Worm (Caenorhabditis elegans) whole organism, L4 larva: ENCODE results near the gene uvs-1.

Experiments used
- R02D3.7 ChIP-seq: fragments of 150-350 bp; sonication (generic microtip); optimal IDR thresholded peaks from 3 replicates; lab custom pipeline; 2014; ENCODE audit warnings: missing biosample characterization, missing genetic modification characterization
- Y105C5A.15 ChIP-seq: fragments of 200-800 bp; sonication (Bioruptor generic); IDR thresholded peaks from 2 replicates; pipeline ENCODE4 v1.3.6; 2022; ENCODE audit warnings: missing genetic modification characterization, missing compliant biosample characterization
- Y48G9A.11 ChIP-seq: fragments of 200-800 bp; sonication (Bioruptor generic); IDR thresholded peaks from 2 replicates; pipeline ENCODE4 v1.3.6; 2022; ENCODE audit warnings: missing genetic modification reagents, missing genetic modification characterization, missing compliant biosample characterization
- Y75B8A.6 ChIP-seq: fragments of 200-800 bp; sonication (Bioruptor generic); IDR thresholded peaks from 2 replicates; pipeline ENCODE4 v1.3.6; 2022; ENCODE audit warnings: missing genetic modification reagents, missing genetic modification characterization, missing compliant biosample characterization
- ZK337.2 ChIP-seq: fragments of 200-800 bp; sonication (Bioruptor generic); IDR thresholded peaks from 2 replicates; pipeline ENCODE4 v1.3.6; 2022; ENCODE audit warnings: missing genetic modification reagents, missing genetic modification characterization, missing compliant biosample characterization
- aha-1 ChIP-seq: fragments of 150-350 bp; peaks from one replicate; lab custom pipeline; 2014; ENCODE audit warnings: missing biosample characterization, missing genetic modification characterization
- ama-1 ChIP-seq: fragments of 150-350 bp; optimal IDR thresholded peaks from 2 replicates; lab custom pipeline; 2014; ENCODE audit warnings: inconsistent platforms, mixed read lengths
- arid-1 ChIP-seq: fragments of 200-800 bp; sonication (Bioruptor generic); conservative IDR thresholded peaks from 2 replicates; pipeline ENCODE4 v1.3.6; 2022; ENCODE audit warnings: missing genetic modification reagents, missing genetic modification characterization, missing compliant biosample characterization
- ceh-20 ChIP-seq: fragments of 200-800 bp; sonication (Bioruptor generic); IDR thresholded peaks from 2 replicates; pipeline ENCODE4 v1.3.6; 2022; ENCODE audit warnings: missing genetic modification reagents, missing genetic modification characterization, missing compliant biosample characterization
- ceh-82 ChIP-seq: sonication (generic microtip); optimal IDR thresholded peaks from 2 replicates; lab custom pipeline; 2017; ENCODE audit warnings: missing biosample characterization, missing genetic modification characterization
- ces-1 ChIP-seq: fragments of 150-350 bp; sonication (generic microtip); optimal IDR thresholded peaks from 4 replicates; lab custom pipeline; 2014; ENCODE audit warnings: missing biosample characterization, missing genetic modification reagents, missing genetic modification characterization
- daf-16 ChIP-seq, 3 experiments: sonication (generic microtip); optimal IDR thresholded peaks; 2 replicates each; lab custom pipeline; 2016 to 2017; ENCODE audit warnings: missing genetic modification characterization in 3 of 3, missing genetic modification reagents in 3 of 3, mild to moderate bottlenecking in 2 of 3, missing compliant biosample characterization in 2 of 3, missing biosample characterization in 1 of 3, moderate library complexity in 1 of 3
- dmd-6 ChIP-seq: fragments of 200-800 bp; sonication (Bioruptor generic); IDR thresholded peaks from 2 replicates; pipeline ENCODE4 v1.3.6; 2022; ENCODE audit warnings: missing genetic modification reagents, missing genetic modification characterization, missing compliant biosample characterization
- dmd-8 ChIP-seq: fragments of 200-800 bp; sonication (Bioruptor generic); IDR thresholded peaks from 2 replicates; pipeline ENCODE4 v1.3.6; 2022; ENCODE audit warnings: missing genetic modification characterization, missing compliant biosample characterization
- dmd-9 ChIP-seq: fragments of 200-800 bp; sonication (Bioruptor generic); IDR thresholded peaks from 2 replicates; pipeline ENCODE4 v1.3.6; 2022; ENCODE audit warnings: missing genetic modification reagents, missing genetic modification characterization, missing compliant biosample characterization
- egl-27 ChIP-seq: sonication (generic microtip); optimal IDR thresholded peaks from 3 replicates; lab custom pipeline; 2017; ENCODE audit warnings: missing biosample characterization, missing genetic modification reagents, missing genetic modification characterization
- egl-43 ChIP-seq: fragments of 200-800 bp; sonication (Bioruptor generic); IDR thresholded peaks from 2 replicates; pipeline ENCODE4 v1.3.6; 2022; ENCODE audit warnings: missing genetic modification reagents, missing genetic modification characterization, missing compliant biosample characterization
- hif-1 ChIP-seq, 2 experiments: sonication (generic microtip); optimal IDR thresholded peaks; 2 replicates each; lab custom pipeline; 2016 to 2017; ENCODE audit warnings: missing compliant biosample characterization in 2 of 2, missing genetic modification characterization in 2 of 2, missing genetic modification reagents in 2 of 2, missing genotype in 2 of 2, mild to moderate bottlenecking in 1 of 2
- hlh-11 ChIP-seq: fragments of 200-800 bp; sonication (Bioruptor generic); optimal IDR thresholded peaks from 2 replicates; lab custom pipeline; 2018; ENCODE audit warnings: mild to moderate bottlenecking, missing genetic modification characterization, missing compliant biosample characterization
- hlh-30 ChIP-seq: sonication (generic microtip); optimal IDR thresholded peaks from 2 replicates; lab custom pipeline; 2017; ENCODE audit warnings: antibody characterized with exemption, mild to moderate bottlenecking, missing genetic modification characterization, missing compliant biosample characterization; ENCODE audit not compliant: insufficient read depth
- hmg-1.1 ChIP-seq: fragments of 200-800 bp; sonication (Bioruptor generic); IDR thresholded peaks from 2 replicates; pipeline ENCODE4 v1.3.6; 2022; ENCODE audit warnings: missing genetic modification reagents, missing genetic modification characterization, missing compliant biosample characterization
- lin-13 ChIP-seq: fragments of 150-350 bp; optimal IDR thresholded peaks from 2 replicates; lab custom pipeline; 2014; ENCODE audit warnings: missing biosample characterization, missing genetic modification reagents, missing genetic modification characterization
- lin-38 ChIP-seq: fragments of 200-800 bp; sonication (Bioruptor generic); IDR thresholded peaks from 2 replicates; pipeline ENCODE4 v1.3.6; 2022; ENCODE audit warnings: missing genetic modification reagents, missing genetic modification characterization, missing compliant biosample characterization
- lsy-2 ChIP-seq, 2 experiments: fragments of 150-350 bp in 1 of 2; sonication (generic microtip) in 1 of 2; optimal IDR thresholded peaks; 2 replicates each; lab custom pipeline; 2014 to 2017; ENCODE audit warnings: missing biosample characterization in 2 of 2, missing genetic modification characterization in 2 of 2
- mdl-1 ChIP-seq, 2 experiments: fragments of 150-350 bp in 1 of 2; sonication (generic microtip) in 1 of 2; optimal IDR thresholded peaks; 2 replicates each; lab custom pipeline; 2014 to 2017; ENCODE audit warnings: missing biosample characterization in 2 of 2, missing genetic modification characterization in 2 of 2
- mdt-29 ChIP-seq: fragments of 200-800 bp; sonication (Bioruptor generic); IDR thresholded peaks from 2 replicates; pipeline ENCODE4 v1.3.6; 2022; ENCODE audit warnings: missing genetic modification reagents, missing genetic modification characterization, missing compliant biosample characterization
- mes-2 ChIP-seq: sonication (generic microtip); optimal IDR thresholded peaks from 2 replicates; lab custom pipeline; 2016; ENCODE audit warnings: missing genotype, mild to moderate bottlenecking, missing genetic modification characterization, missing compliant biosample characterization; ENCODE audit not compliant: poor library complexity, severe bottlenecking
- mxl-2 ChIP-seq: fragments of 200-800 bp; sonication (Bioruptor generic); conservative IDR thresholded peaks from 2 replicates; pipeline ENCODE4 v1.3.6; 2022; ENCODE audit warnings: missing genetic modification reagents, missing genetic modification characterization, missing compliant biosample characterization
- mxl-3 ChIP-seq: fragments of 200-800 bp; sonication (Bioruptor generic); optimal IDR thresholded peaks from 2 replicates; lab custom pipeline; 2018; ENCODE audit warnings: mild to moderate bottlenecking, missing genetic modification characterization, missing compliant biosample characterization
- nhr-10 ChIP-seq: fragments of 150-350 bp; optimal IDR thresholded peaks from 2 replicates; lab custom pipeline; 2014; ENCODE audit warnings: missing biosample characterization, missing genetic modification characterization
- nhr-102 ChIP-seq: sonication (generic microtip); optimal IDR thresholded peaks from 2 replicates; lab custom pipeline; 2016; ENCODE audit warnings: mild to moderate bottlenecking, missing genetic modification characterization, moderate library complexity, missing compliant biosample characterization
- nhr-111 ChIP-seq: fragments of 200-800 bp; sonication (Bioruptor generic); optimal IDR thresholded peaks from 2 replicates; lab custom pipeline; 2018; ENCODE audit warnings: mild to moderate bottlenecking, missing genetic modification characterization, missing compliant biosample characterization
- nhr-237 ChIP-seq: sonication (generic microtip); optimal IDR thresholded peaks from 2 replicates; lab custom pipeline; 2017; ENCODE audit warnings: missing biosample characterization, missing genetic modification characterization
- nhr-28 ChIP-seq: fragments of 150-350 bp; optimal IDR thresholded peaks from 2 replicates; lab custom pipeline; 2014; ENCODE audit warnings: missing biosample characterization, missing genetic modification characterization
- nhr-6 ChIP-seq: fragments of 150-350 bp; optimal IDR thresholded peaks from 2 replicates; lab custom pipeline; 2014; ENCODE audit warnings: missing biosample characterization, missing genetic modification characterization
- nhr-77 ChIP-seq: fragments of 150-350 bp; optimal IDR thresholded peaks from 2 replicates; lab custom pipeline; 2014; ENCODE audit warnings: missing biosample characterization, missing genetic modification characterization
- pha-4 ChIP-seq, 2 experiments: fragments of 150-350 bp in 1 of 2; fragments of 200-800 bp in 1 of 2; sonication (Bioruptor generic) in 1 of 2; IDR thresholded peaks in 1 of 2; optimal IDR thresholded peaks in 1 of 2; 2 replicates each; pipeline versions ENCODE4 v1.3.6 to Lab custom; 2014 to 2022; ENCODE audit warnings: missing genetic modification characterization in 2 of 2, missing genetic modification reagents in 2 of 2, missing biosample characterization in 1 of 2, missing compliant biosample characterization in 1 of 2
- rbr-2 ChIP-seq: sonication (generic microtip); optimal IDR thresholded peaks from 2 replicates; lab custom pipeline; 2016; ENCODE audit warnings: missing genotype, missing genetic modification characterization, missing compliant biosample characterization
- saeg-2 ChIP-seq: fragments of 200-800 bp; sonication (Bioruptor generic); IDR thresholded peaks from 2 replicates; pipeline ENCODE4 v1.3.6; 2022; ENCODE audit warnings: missing genetic modification reagents, missing genetic modification characterization, missing compliant biosample characterization
- set-16 ChIP-seq: fragments of 200-800 bp; sonication (Bioruptor generic); IDR thresholded peaks from 2 replicates; pipeline ENCODE4 v1.3.6; 2022; ENCODE audit warnings: missing genetic modification reagents, missing genetic modification characterization, missing compliant biosample characterization
- snpc-1.2 ChIP-seq: fragments of 200-800 bp; sonication (Bioruptor generic); IDR thresholded peaks from 2 replicates; pipeline ENCODE4 v1.3.6; 2022; ENCODE audit warnings: missing genetic modification reagents, missing genetic modification characterization, missing compliant biosample characterization
- spr-1 ChIP-seq: sonication (generic microtip); optimal IDR thresholded peaks from 2 replicates; lab custom pipeline; 2016; ENCODE audit warnings: mild to moderate bottlenecking, missing genetic modification characterization, missing compliant biosample characterization
- tag-97 ChIP-seq: fragments of 200-800 bp; sonication (Bioruptor generic); IDR thresholded peaks from 2 replicates; pipeline ENCODE4 v1.3.6; 2022; ENCODE audit warnings: missing genetic modification characterization, missing compliant biosample characterization
- tra-1 ChIP-seq: fragments of 200-800 bp; sonication (Bioruptor generic); IDR thresholded peaks from 2 replicates; pipeline ENCODE4 v1.3.6; 2022; ENCODE audit warnings: missing genetic modification reagents, missing genetic modification characterization, missing compliant biosample characterization
- zfp-2 ChIP-seq: sonication (generic microtip); optimal IDR thresholded peaks from 2 replicates; lab custom pipeline; 2016; ENCODE audit warnings: mild to moderate bottlenecking, missing genetic modification characterization, missing compliant biosample characterization
- ztf-11 ChIP-seq: fragments of 150-350 bp; optimal IDR thresholded peaks from 2 replicates; lab custom pipeline; 2014; ENCODE audit warnings: missing biosample characterization, missing genetic modification characterization

Gene uvs-1

DNA sequence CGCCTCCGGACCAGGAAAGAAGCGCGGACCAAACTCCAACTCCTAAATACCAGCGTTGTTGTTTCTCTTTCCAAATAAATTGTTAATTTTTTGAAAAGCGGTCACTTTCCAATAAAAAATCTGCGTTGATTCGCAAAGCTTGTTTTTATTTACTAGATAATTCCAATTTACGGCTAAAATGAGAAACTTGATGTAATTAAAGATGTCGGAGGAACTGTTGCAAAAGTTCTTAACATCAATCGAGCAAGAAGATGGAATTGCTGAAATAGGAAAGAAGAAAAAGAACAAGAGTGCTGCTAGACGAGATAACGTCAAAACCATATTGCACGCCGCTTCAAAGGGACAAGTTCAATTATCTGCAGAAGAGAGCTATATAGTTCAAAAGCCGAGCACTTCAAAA is 26.9 kb downstream of the uvs-1 start, which contains the start of gene C26F1.3:
TSS of gene C26F1.3 (plus strand) at position 203 of the 400 bp plus-strand sequence.
- TF ChIP-seq ama-1 (lab: Kevin White, UChicago) (peak; percentile 60), Y75B8A.6 (GFP tag; lab: Robert Waterston, UW) (0 out of 2 replicates have a peak, but pooled peaks have one; percentile 42), hif-1 (tag; optimal IDR thresholded peaks at IDR 0.05; lab: Kevin White, UChicago) (no peak), nhr-237 (tag; lab: Kevin White, UChicago) (no peak), ZK337.2 (no peak), nhr-28 (tag; lab: Kevin White, UChicago) (no peak), dmd-9 (GFP tag; lab: Robert Waterston, UW) (no peak), ceh-82 (tag; lab: Kevin White, UChicago) (no peak), pha-4 (GFP tag; IDR thresholded peaks at IDR 0.05; lab: Robert Waterston, UW) (no peak), pha-4 (tag; optimal IDR thresholded peaks at IDR 0.05; lab: Kevin White, UChicago) (no peak), daf-16 (GFP tag; optimal IDR thresholded peaks at IDR 0.05; lab: Kevin White, UChicago) (no peak), daf-16 (tag; optimal IDR thresholded peaks at IDR 0.05; lab: Kevin White, UChicago) (no peak), snpc-1.2 (GFP tag; lab: Robert Waterston, UW) (peak; percentile 12; the same call in 1 of the 2 replicates), mdt-29 (GFP tag; lab: Robert Waterston, UW) (0 out of 2 replicates have a peak, but pooled peaks have one; percentile 16), dmd-8 (GFP tag; lab: Robert Waterston, UW) (0 out of 2 replicates have a peak, but pooled peaks have one; percentile 27), mes-2 (peak; percentile 4), zfp-2 (no peak), Y48G9A.11 (GFP tag; lab: Robert Waterston, UW) (no peak), R02D3.7 (tag; lab: Kevin White, UChicago) (no peak), arid-1 (GFP tag; lab: Robert Waterston, UW) (0 out of 2 replicates have a peak, but pooled peaks have one; percentile 29), lin-38 (GFP tag; lab: Robert Waterston, UW) (peak; percentile 29; the same call in 1 of the 2 replicates), Y105C5A.15 (GFP tag; lab: Robert Waterston, UW) (peak; percentile 35; the same call in 1 of the 2 replicates), ztf-11 (no peak)

DNA sequence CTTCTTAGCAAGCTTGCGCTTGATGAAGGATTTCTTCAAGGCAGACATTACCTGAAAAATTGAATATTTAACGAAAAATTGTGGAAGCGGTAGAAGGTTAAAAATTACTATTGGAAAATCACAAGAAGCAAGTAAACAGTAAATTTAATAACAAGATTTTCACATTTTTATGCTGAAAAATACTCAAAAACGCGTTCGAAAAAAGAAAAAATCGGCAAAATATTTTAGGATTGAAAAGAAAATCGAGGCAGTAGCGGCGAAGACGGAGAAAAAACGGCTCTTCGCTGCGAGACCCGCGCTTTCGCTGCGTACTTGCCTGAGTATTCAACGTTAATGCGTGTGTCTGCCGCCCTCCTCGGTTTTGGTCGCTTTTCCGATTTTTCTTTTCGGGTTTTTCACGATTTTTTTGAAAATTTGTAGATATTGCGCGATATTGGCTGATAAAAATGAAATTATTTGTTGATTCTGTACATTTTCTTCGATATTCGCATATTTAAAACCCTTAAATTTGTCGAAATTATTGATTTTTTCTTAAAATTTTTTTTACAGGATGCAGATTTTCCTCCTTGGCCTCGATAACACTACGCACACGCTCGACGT is 27.9 kb downstream of the uvs-1 start, which contains the start of the genes rpl-39 and rps-30:
TSS of gene rpl-39 (minus strand) at position 51 of the 600 bp plus-strand sequence.
TSS of gene rps-30 (plus strand) at position 550 of the 600 bp plus-strand sequence.
- TF ChIP-seq nhr-28 (tag; lab: Kevin White, UChicago) = peak; percentile 81
- peak; percentile 77 for TF ChIP-seq lin-13
- TF ChIP-seq egl-27 (tag; lab: Kevin White, UChicago) = no peak
- peak; percentile 69 for TF ChIP-seq spr-1 (tag; lab: Kevin White, UChicago)
- TF ChIP-seq tag-97 = no peak
- TF ChIP-seq nhr-111 (GFP tag; lab: Kevin White, UChicago) = no peak
- TF ChIP-seq nhr-102 = peak; percentile 33
- TF ChIP-seq ces-1 (GFP tag; lab: Kevin White, UChicago) = no peak
- no peak for TF ChIP-seq egl-43 (GFP tag; lab: Robert Waterston, UW)
- TF ChIP-seq lsy-2 (tag; optimal IDR thresholded peaks at IDR 0.05; lab: Kevin White, UChicago) = peak; percentile 4 to 91
- TF ChIP-seq nhr-77 (tag; lab: Kevin White, UChicago) = peak; percentile 96
- TF ChIP-seq hmg-1.1 (GFP tag; lab: Robert Waterston, UW) = peak; percentile 81
- TF ChIP-seq hlh-11 = peak; percentile 83
- no peak for TF ChIP-seq mxl-2 (GFP tag; lab: Robert Waterston, UW)
- no peak for TF ChIP-seq dmd-8 (GFP tag; lab: Robert Waterston, UW)
- TF ChIP-seq mxl-3 (GFP tag; lab: Kevin White, UChicago) = peak; percentile 46
- TF ChIP-seq saeg-2 = no peak
- TF ChIP-seq ceh-20 (GFP tag; lab: Robert Waterston, UW) = peak; percentile 80
- TF ChIP-seq pha-4 (GFP tag; IDR thresholded peaks at IDR 0.05; lab: Robert Waterston, UW) = 0 out of 2 replicates have a peak, but pooled peaks have one; percentile 38
- peak; percentile 1 for TF ChIP-seq pha-4 (tag; optimal IDR thresholded peaks at IDR 0.05; lab: Kevin White, UChicago)
- TF ChIP-seq R02D3.7 (tag; lab: Kevin White, UChicago) = peak; percentile 44
- TF ChIP-seq hlh-30 = peak; percentile 78
- TF ChIP-seq nhr-10 (tag; lab: Kevin White, UChicago) = no peak
- TF ChIP-seq mdl-1 (tag; optimal IDR thresholded peaks at IDR 0.05; lab: Kevin White, UChicago) = peak in 1 of 2 experiments; percentile 58
- TF ChIP-seq set-16 (GFP tag; lab: Robert Waterston, UW) = peak; percentile 35; the same call in 1 of the 2 replicates
- TF ChIP-seq dmd-6 (GFP tag; lab: Robert Waterston, UW) = peak; percentile 79
- no peak for TF ChIP-seq mdt-29 (GFP tag; lab: Robert Waterston, UW)
- TF ChIP-seq tra-1 (GFP tag; lab: Robert Waterston, UW) = no peak
- TF ChIP-seq nhr-6 (tag; lab: Kevin White, UChicago) = peak; percentile 88
- TF ChIP-seq Y48G9A.11 (GFP tag; lab: Robert Waterston, UW) = 0 out of 2 replicates have a peak, but pooled peaks have one; percentile 53
- peak; percentile 48 for TF ChIP-seq aha-1 (tag; lab: Kevin White, UChicago)
- peak; percentile 82 for TF ChIP-seq rbr-2
